Fruit fly (Drosophila melanogaster) whole organism, prepupa: ENCODE results near the gene CG10550.

Experiments used
- Blimp-1 ChIP-seq: fragments of 200-800 bp; sonication (Bioruptor generic); optimal IDR thresholded peaks from 3 replicates; lab custom pipeline; 2017; ENCODE audit warnings: missing biosample characterization, missing genetic modification characterization, mild to moderate bottlenecking, moderate library complexity, missing genetic modification reagents
- CG16779 ChIP-seq: fragments of 200-800 bp; sonication (Bioruptor generic); optimal IDR thresholded peaks from 3 replicates; lab custom pipeline; 2017; ENCODE audit warnings: missing biosample characterization, mild to moderate bottlenecking, missing genetic modification characterization
- Eip78C ChIP-seq: fragments of 200-800 bp; sonication (Bioruptor generic); peaks from one replicate; lab custom pipeline; 2016; ENCODE audit warnings: missing biosample characterization, missing genetic modification characterization
- Hr38 ChIP-seq: sonication (Bioruptor generic); optimal IDR thresholded peaks from 2 replicates; lab custom pipeline; 2016; ENCODE audit warnings: missing biosample characterization, missing genetic modification characterization
- Lpt ChIP-seq: fragments of 200-800 bp; sonication (Bioruptor generic); optimal IDR thresholded peaks from 3 replicates; lab custom pipeline; 2016; ENCODE audit warnings: missing biosample characterization, missing genetic modification characterization
- Sox102F ChIP-seq: fragments of 200-800 bp; sonication (Bioruptor generic); optimal IDR thresholded peaks from 2 replicates; lab custom pipeline; 2016; ENCODE audit warnings: missing biosample characterization, mild to moderate bottlenecking, missing genetic modification characterization
- pdm3 ChIP-seq: fragments of 200-800 bp; sonication (Bioruptor generic); optimal IDR thresholded peaks from 3 replicates; lab custom pipeline; 2016; ENCODE audit warnings: missing biosample characterization, missing genetic modification characterization

- no peak for TF ChIP-seq Eip78C (GFP tag; lab: Kevin White, UChicago)
- no peak for TF ChIP-seq Sox102F
- TF ChIP-seq Lpt: no peak
- no peak for TF ChIP-seq CG16779
- no peak for TF ChIP-seq Blimp-1 (GFP tag; lab: Kevin White, UChicago)
- TF ChIP-seq Hr38 (GFP tag; lab: Kevin White, UChicago): no peak
- no peak for TF ChIP-seq pdm3 (GFP tag; lab: Kevin White, UChicago)
Measured at dm6 chr3R:25321681-25322080, 13.5 kb upstream of the CG10550 start.
